Worm (Caenorhabditis elegans): Measurements from ENCODE around the gene F15H10.9.

- no peak for TF ChIP-seq ceh-16 (tag; optimal IDR thresholded peaks at IDR 0.05)
- no peak for TF ChIP-seq fkh-10 (GFP tag; optimal IDR thresholded peaks at IDR 0.05)
- TF ChIP-seq zag-1 (tag; optimal IDR thresholded peaks at IDR 0.05): no peak
- TF ChIP-seq snpc-4 (tag; optimal IDR thresholded peaks at IDR 0.05): no peak
- TF ChIP-seq nhr-11 (tag; optimal IDR thresholded peaks at IDR 0.05): no peak
These were observed 30.6 kb downstream of the F15H10.9 start, which contains the start of gene spe-10 for ce11 chrV:10383950-10384349.
